Worm (Caenorhabditis elegans): Measurements from ENCODE around the gene F11E6.4.

Gene F11E6.4

DNA sequence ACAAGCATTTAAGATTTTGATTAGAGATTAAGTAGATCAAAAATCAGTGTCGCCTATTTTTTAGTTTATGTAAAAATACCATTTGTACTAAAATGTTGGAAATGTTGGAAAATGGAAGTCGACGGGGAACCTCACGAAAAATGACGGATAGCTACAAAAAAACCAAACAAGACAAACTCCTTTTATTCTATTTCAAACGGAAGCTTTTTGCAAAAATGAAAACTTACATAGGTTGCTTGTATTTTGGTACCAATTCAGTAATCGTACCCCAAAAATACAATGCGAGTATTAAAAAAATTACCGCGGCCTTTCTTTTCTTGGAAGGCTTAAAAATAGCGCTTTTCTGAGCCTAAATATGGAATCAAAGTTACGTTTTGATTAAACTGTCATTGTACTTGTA lies 16.2 kb downstream of the F11E6.4 start:
- TF ChIP-seq zag-1 (tag; optimal IDR thresholded peaks at IDR 0.05) (no peak), nhr-11 (tag; optimal IDR thresholded peaks at IDR 0.05) (no peak), nhr-77 (tag; optimal IDR thresholded peaks at IDR 0.05) (no peak)

ce11 chrIV:17453200-17453599 lies 17.0 kb downstream of the F11E6.4 start:
- no peak for TF ChIP-seq nhr-21 (tag; optimal IDR thresholded peaks at IDR 0.05)
- no peak for TF ChIP-seq F13H6.1 (tag; optimal IDR thresholded peaks at IDR 0.05)
- no peak for TF ChIP-seq unc-62 (GFP tag; optimal IDR thresholded peaks at IDR 0.05)
- no peak for TF ChIP-seq zag-1 (tag; optimal IDR thresholded peaks at IDR 0.05)
- TF ChIP-seq unc-55 (GFP tag; optimal IDR thresholded peaks at IDR 0.05), result no peak
- no peak for TF ChIP-seq R02D3.7 (tag; optimal IDR thresholded peaks at IDR 0.05)
- no peak for TF ChIP-seq ceh-82 (tag; optimal IDR thresholded peaks at IDR 0.05)
- TF ChIP-seq gmeb-1 (tag; optimal IDR thresholded peaks at IDR 0.05), result no peak
- TF ChIP-seq Y55F3AM.14 (GFP tag; optimal IDR thresholded peaks at IDR 0.05), result no peak
- no peak for TF ChIP-seq nhr-11 (tag; optimal IDR thresholded peaks at IDR 0.05)
- no peak for TF ChIP-seq aly-2 (tag; optimal IDR thresholded peaks at IDR 0.05)
- TF ChIP-seq lin-13 (GFP tag; optimal IDR thresholded peaks at IDR 0.05), result no peak
- no peak for TF ChIP-seq elt-1 (tag; optimal IDR thresholded peaks at IDR 0.05)
- TF ChIP-seq sem-4 (tag; optimal IDR thresholded peaks at IDR 0.05), result no peak
- TF ChIP-seq alr-1 (tag; optimal IDR thresholded peaks at IDR 0.05), result no peak
- no peak for TF ChIP-seq crh-2 (tag; optimal IDR thresholded peaks at IDR 0.05)
- TF ChIP-seq unc-39 (tag; optimal IDR thresholded peaks at IDR 0.05), result no peak
- TF ChIP-seq fos-1 (tag; optimal IDR thresholded peaks at IDR 0.05), result no peak

DNA sequence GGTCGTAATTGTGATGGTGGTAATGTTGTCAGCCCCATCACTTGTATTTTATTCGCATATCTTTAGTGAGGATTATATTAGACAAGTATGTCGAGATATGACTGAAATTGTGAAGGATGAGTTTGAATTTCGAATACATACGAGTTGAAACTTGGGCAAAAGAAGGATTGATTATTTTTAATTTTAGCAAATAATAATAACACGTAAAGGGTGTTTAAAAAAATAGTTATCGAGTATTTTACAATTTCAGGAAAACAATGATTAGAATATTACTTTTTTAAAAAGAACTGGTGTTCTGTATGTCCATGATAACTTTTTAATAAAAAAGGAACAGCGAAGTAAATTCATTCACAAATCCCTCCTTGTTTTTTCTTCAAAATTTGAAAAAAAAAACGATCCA lies 19.7 kb downstream of the F11E6.4 start, which contains the start of gene F11E6.8:
TSS of gene F11E6.8 (minus strand) at position 101 of the 400 bp plus-strand sequence.
- TF ChIP-seq ztf-1 (GFP tag; conservative IDR thresholded peaks at IDR 0.05) (no peak), ama-1 (optimal IDR thresholded peaks at IDR 0.05) (no peak), crh-2 (tag; optimal IDR thresholded peaks at IDR 0.05) (no peak), nhr-129 (tag; optimal IDR thresholded peaks at IDR 0.05) (no peak), sma-9 (GFP tag; optimal IDR thresholded peaks at IDR 0.05) (no peak), sma-9 (tag; optimal IDR thresholded peaks at IDR 0.05) (no peak), unc-62 (GFP tag; optimal IDR thresholded peaks at IDR 0.05) (no peak), ztf-11 (tag; optimal IDR thresholded peaks at IDR 0.05) (no peak), ZK546.5 (tag; optimal IDR thresholded peaks at IDR 0.05) (no peak), unc-39 (tag; optimal IDR thresholded peaks at IDR 0.05) (no peak), R02D3.7 (tag; optimal IDR thresholded peaks at IDR 0.05) (no peak), sem-4 (tag; optimal IDR thresholded peaks at IDR 0.05) (no peak), C34F6.9 (tag; optimal IDR thresholded peaks at IDR 0.05) (no peak), gmeb-1 (tag; optimal IDR thresholded peaks at IDR 0.05) (no peak), ceh-16 (tag; optimal IDR thresholded peaks at IDR 0.05) (no peak), egl-27 (tag; optimal IDR thresholded peaks at IDR 0.05) (no peak), lin-13 (GFP tag; optimal IDR thresholded peaks at IDR 0.05) (no peak)

- TF ChIP-seq zag-1 (tag; optimal IDR thresholded peaks at IDR 0.05), result no peak
- TF ChIP-seq F13H6.1 (tag; optimal IDR thresholded peaks at IDR 0.05), result peak; percentile 32
Measured at ce11 chrIV:17448319-17448718, 21.8 kb downstream of the F11E6.4 start.

- TF ChIP-seq ZK546.5 (tag; optimal IDR thresholded peaks at IDR 0.05), result no peak
- TF ChIP-seq nhr-10 (tag; optimal IDR thresholded peaks at IDR 0.05), result no peak
- no peak for TF ChIP-seq zag-1 (tag; optimal IDR thresholded peaks at IDR 0.05)
- peak; percentile 29 for TF ChIP-seq nhr-21 (tag; optimal IDR thresholded peaks at IDR 0.05)
- no peak for TF ChIP-seq F13H6.1 (tag; optimal IDR thresholded peaks at IDR 0.05)
- peak; percentile 6 for TF ChIP-seq fos-1 (tag; optimal IDR thresholded peaks at IDR 0.05)
- TF ChIP-seq lin-13 (GFP tag; optimal IDR thresholded peaks at IDR 0.05), result no peak
- TF ChIP-seq sma-3 (GFP tag; optimal IDR thresholded peaks at IDR 0.05), result peak; percentile 57
- TF ChIP-seq nhr-237 (tag; optimal IDR thresholded peaks at IDR 0.05), result no peak
- TF ChIP-seq sma-9 (GFP tag; optimal IDR thresholded peaks at IDR 0.05), result peak; percentile 56
- no peak for TF ChIP-seq sma-9 (tag; optimal IDR thresholded peaks at IDR 0.05)
- TF ChIP-seq mdl-1 (tag; optimal IDR thresholded peaks at IDR 0.05), result no peak
- TF ChIP-seq mab-5 (tag; optimal IDR thresholded peaks at IDR 0.05), result no peak
- TF ChIP-seq lsy-2 (tag; optimal IDR thresholded peaks at IDR 0.05), result no peak
- TF ChIP-seq blmp-1 (tag; optimal IDR thresholded peaks at IDR 0.05; ENCODE audit: insufficient read depth), result peak; percentile 35
- no peak for TF ChIP-seq unc-62 (GFP tag; optimal IDR thresholded peaks at IDR 0.05)
- TF ChIP-seq ceh-16 (tag; optimal IDR thresholded peaks at IDR 0.05), result no peak
- TF ChIP-seq gmeb-1 (tag; optimal IDR thresholded peaks at IDR 0.05), result no peak
- peak; percentile 35 for TF ChIP-seq crh-2 (tag; optimal IDR thresholded peaks at IDR 0.05)
- no peak for TF ChIP-seq snpc-4 (tag; optimal IDR thresholded peaks at IDR 0.05)
- TF ChIP-seq elt-3 (tag; optimal IDR thresholded peaks at IDR 0.05), result no peak
- no peak for TF ChIP-seq ama-1 (optimal IDR thresholded peaks at IDR 0.05)
- TF ChIP-seq ceh-82 (tag; optimal IDR thresholded peaks at IDR 0.05), result no peak
- no peak for TF ChIP-seq lin-39 (tag; optimal IDR thresholded peaks at IDR 0.05)
- TF ChIP-seq ztf-1 (GFP tag; conservative IDR thresholded peaks at IDR 0.05), result no peak
- TF ChIP-seq mbf-1 (tag; optimal IDR thresholded peaks at IDR 0.05), result no peak
- TF ChIP-seq nhr-11 (tag; optimal IDR thresholded peaks at IDR 0.05), result no peak
- peak; percentile 69 for TF ChIP-seq nhr-25 (tag; optimal IDR thresholded peaks at IDR 0.05)
Measured at ce11 chrIV:17442503-17442902, 27.7 kb downstream of the F11E6.4 start, which contains the start of gene F11E6.11. Gene F11E6.11, plus strand, starts transcription at chrIV:17442827.
